Worm (Caenorhabditis elegans) whole organism, late embryonic: ENCODE results near the gene glb-29.

ENCODE experiments used
- C08G9.2 ChIP-seq: sonication (generic microtip); optimal IDR thresholded peaks from 2 replicates; lab custom pipeline; 2016; ENCODE audit warnings: mild to moderate bottlenecking, missing genetic modification characterization, moderate library complexity, missing compliant biosample characterization
- K02D7.2 ChIP-seq: sonication (generic microtip); optimal IDR thresholded peaks from 2 replicates; lab custom pipeline; 2017; ENCODE audit warnings: mild to moderate bottlenecking, missing genetic modification characterization, missing compliant biosample characterization
- ama-1 ChIP-seq: fragments of 150-350 bp; optimal IDR thresholded peaks from 2 replicates; lab custom pipeline; 2014
- ceh-18 ChIP-seq: sonication (generic microtip); optimal IDR thresholded peaks from 2 replicates; lab custom pipeline; 2016; ENCODE audit warnings: missing genetic modification characterization, missing compliant biosample characterization
- ceh-19 ChIP-seq: fragments of 200-800 bp; sonication (Bioruptor generic); optimal IDR thresholded peaks from 2 replicates; lab custom pipeline; 2018; ENCODE audit warnings: mild to moderate bottlenecking, missing genetic modification characterization, missing compliant biosample characterization
- ceh-2 ChIP-seq: sonication (generic microtip); optimal IDR thresholded peaks from 2 replicates; lab custom pipeline; 2016; ENCODE audit warnings: missing genotype, missing genetic modification characterization, missing compliant biosample characterization
- ceh-22 ChIP-seq: sonication (generic microtip); optimal IDR thresholded peaks from 2 replicates; lab custom pipeline; 2017; ENCODE audit warnings: missing biosample characterization, missing genetic modification characterization
- ceh-24 ChIP-seq: sonication (generic microtip); optimal IDR thresholded peaks from 2 replicates; lab custom pipeline; 2016; ENCODE audit warnings: mild to moderate bottlenecking, missing genetic modification characterization, missing compliant biosample characterization
- ceh-31 ChIP-seq: sonication (generic microtip); optimal IDR thresholded peaks from 2 replicates; lab custom pipeline; 2016; ENCODE audit warnings: missing genetic modification characterization, missing compliant biosample characterization
- ceh-34 ChIP-seq: sonication (generic microtip); optimal IDR thresholded peaks from 2 replicates; lab custom pipeline; 2016; ENCODE audit warnings: mild to moderate bottlenecking, missing genetic modification characterization, missing compliant biosample characterization
- ceh-48 ChIP-seq: sonication (generic microtip); optimal IDR thresholded peaks from 2 replicates; lab custom pipeline; 2016; ENCODE audit warnings: missing genetic modification characterization, inconsistent platforms, missing compliant biosample characterization
- ceh-6 ChIP-seq: fragments of 200-800 bp; sonication (Bioruptor generic); optimal IDR thresholded peaks from 2 replicates; lab custom pipeline; 2018; ENCODE audit warnings: mild to moderate bottlenecking, missing genetic modification characterization, missing compliant biosample characterization
- ceh-9 ChIP-seq: sonication (generic microtip); optimal IDR thresholded peaks from 2 replicates; lab custom pipeline; 2016; ENCODE audit warnings: mild to moderate bottlenecking, missing genetic modification characterization, inconsistent platforms, missing compliant biosample characterization
- elt-2 ChIP-seq: sonication (generic microtip); optimal IDR thresholded peaks from 2 replicates; lab custom pipeline; 2016; ENCODE audit warnings: missing genetic modification reagents, missing genetic modification characterization, missing compliant biosample characterization
- eyg-1 ChIP-seq: sonication (generic microtip); optimal IDR thresholded peaks from 2 replicates; lab custom pipeline; 2016; ENCODE audit warnings: missing genotype, missing genetic modification characterization, missing compliant biosample characterization
- fax-1 ChIP-seq: sonication (generic microtip); optimal IDR thresholded peaks from 2 replicates; lab custom pipeline; 2016; ENCODE audit warnings: missing genotype, missing genetic modification characterization, missing compliant biosample characterization
- fkh-10 ChIP-seq: fragments of 150-350 bp; optimal IDR thresholded peaks from 2 replicates; lab custom pipeline; 2014; ENCODE audit warnings: missing biosample characterization, missing genetic modification reagents, missing genetic modification characterization
- gmeb-2 ChIP-seq: sonication (generic microtip); optimal IDR thresholded peaks from 2 replicates; lab custom pipeline; 2016; ENCODE audit warnings: missing genetic modification characterization, inconsistent platforms, missing compliant biosample characterization
- hlh-13 ChIP-seq: fragments of 200-800 bp; sonication (Bioruptor generic); optimal IDR thresholded peaks from 2 replicates; lab custom pipeline; 2018; ENCODE audit warnings: mild to moderate bottlenecking, missing genetic modification characterization, missing compliant biosample characterization
- hlh-15 ChIP-seq: sonication (generic microtip); optimal IDR thresholded peaks from 2 replicates; lab custom pipeline; 2016; ENCODE audit warnings: missing genetic modification characterization, missing compliant biosample characterization
- hlh-30 ChIP-seq: sonication (generic microtip); optimal IDR thresholded peaks from 2 replicates; lab custom pipeline; 2017; ENCODE audit warnings: antibody characterized with exemption, missing genetic modification characterization, missing compliant biosample characterization; ENCODE audit not compliant: insufficient read depth
- hlh-6 ChIP-seq: sonication (generic microtip); optimal IDR thresholded peaks from 2 replicates; lab custom pipeline; 2016; ENCODE audit warnings: missing genotype, missing genetic modification characterization, missing compliant biosample characterization
- hlh-8 ChIP-seq: sonication (generic microtip); optimal IDR thresholded peaks from 2 replicates; lab custom pipeline; 2016; ENCODE audit warnings: missing genotype, missing genetic modification characterization, missing compliant biosample characterization
- lin-11 ChIP-seq: fragments of 200-800 bp; sonication (Bioruptor generic); optimal IDR thresholded peaks from 2 replicates; lab custom pipeline; 2018; ENCODE audit warnings: mild to moderate bottlenecking, missing genetic modification characterization, missing compliant biosample characterization
- mec-3 ChIP-seq: sonication (generic microtip); optimal IDR thresholded peaks from 2 replicates; lab custom pipeline; 2016; ENCODE audit warnings: borderline replicate concordance, missing genetic modification characterization, missing compliant biosample characterization
- nfya-1 ChIP-seq: sonication (generic microtip); optimal IDR thresholded peaks from 2 replicates; lab custom pipeline; 2017; ENCODE audit warnings: missing genetic modification characterization, mild to moderate bottlenecking, missing compliant biosample characterization, antibody characterized with exemption, moderate library complexity
- nhr-11 ChIP-seq: fragments of 150-350 bp; optimal IDR thresholded peaks from 2 replicates; lab custom pipeline; 2014; ENCODE audit warnings: missing biosample characterization, missing genetic modification characterization
- nhr-232 ChIP-seq: sonication (generic microtip); optimal IDR thresholded peaks from 2 replicates; lab custom pipeline; 2016; ENCODE audit warnings: missing genetic modification characterization, missing compliant biosample characterization
- npax-4 ChIP-seq: sonication (generic microtip); optimal IDR thresholded peaks from 2 replicates; lab custom pipeline; 2016; ENCODE audit warnings: missing genetic modification characterization, missing compliant biosample characterization
- odd-2 ChIP-seq: sonication (generic microtip); optimal IDR thresholded peaks from 2 replicates; lab custom pipeline; 2017; ENCODE audit warnings: antibody characterized with exemption, mild to moderate bottlenecking, missing genetic modification characterization, missing compliant biosample characterization
- pat-9 ChIP-seq: fragments of 200-800 bp; sonication (Bioruptor generic); optimal IDR thresholded peaks from 2 replicates; lab custom pipeline; 2018; ENCODE audit warnings: mild to moderate bottlenecking, missing genetic modification characterization, moderate library complexity, missing compliant biosample characterization
- pax-1 ChIP-seq: fragments of 150-350 bp; optimal IDR thresholded peaks from 2 replicates; lab custom pipeline; 2014; ENCODE audit warnings: missing biosample characterization, missing genetic modification characterization
- pha-2 ChIP-seq: sonication (generic microtip); optimal IDR thresholded peaks from 2 replicates; lab custom pipeline; 2017; ENCODE audit warnings: mild to moderate bottlenecking, missing genetic modification characterization, missing compliant biosample characterization
- pha-4 ChIP-seq: fragments of 150-350 bp; optimal IDR thresholded peaks from 2 replicates; lab custom pipeline; 2018; ENCODE audit warnings: missing biosample characterization, missing genetic modification reagents, missing genetic modification characterization
- pros-1 ChIP-seq: fragments of 150-350 bp; optimal IDR thresholded peaks from 2 replicates; lab custom pipeline; 2014; ENCODE audit warnings: missing biosample characterization, missing genetic modification reagents, missing genetic modification characterization
- ref-2 ChIP-seq: sonication (generic microtip); optimal IDR thresholded peaks from 2 replicates; lab custom pipeline; 2016; ENCODE audit warnings: missing genetic modification characterization, missing compliant biosample characterization
- sdc-2 ChIP-seq: sonication (generic microtip); optimal IDR thresholded peaks from 2 replicates; lab custom pipeline; 2016; ENCODE audit warnings: missing genotype, missing genetic modification characterization, missing compliant biosample characterization
- unc-3 ChIP-seq, 2 experiments: fragments of 200-800 bp in 1 of 2; sonication (Bioruptor generic) in 1 of 2; sonication (generic microtip) in 1 of 2; conservative IDR thresholded peaks in 1 of 2; optimal IDR thresholded peaks in 1 of 2; 2 replicates each; pipeline versions ENCODE4 v1.3.6 to Lab custom; 2016 to 2022; ENCODE audit warnings: missing compliant biosample characterization in 2 of 2, missing genetic modification characterization in 2 of 2, missing genetic modification reagents in 1 of 2
- unc-42 ChIP-seq: sonication (generic microtip); optimal IDR thresholded peaks from 2 replicates; lab custom pipeline; 2016; ENCODE audit warnings: missing genotype, missing genetic modification characterization, missing compliant biosample characterization
- unc-55 ChIP-seq: sonication (generic microtip); optimal IDR thresholded peaks from 2 replicates; lab custom pipeline; 2017; ENCODE audit warnings: missing biosample characterization, missing genetic modification reagents, missing genetic modification characterization
- unc-86 ChIP-seq: sonication (generic microtip); optimal IDR thresholded peaks from 2 replicates; lab custom pipeline; 2016; ENCODE audit warnings: missing genetic modification characterization, missing compliant biosample characterization

Gene glb-29

ce11 chrII:11977363-11977762, 31.5 kb upstream of the glb-29 start, which contains the start of gene Y17G7B.21:
Gene Y17G7B.21 (minus strand): TSS chrII:11977661.
- TF ChIP-seq ceh-24 (tag; lab: Kevin White, UChicago) (no peak), K02D7.2 (tag; lab: Kevin White, UChicago) (no peak), C08G9.2 (tag; lab: Kevin White, UChicago) (peak; percentile 33), ama-1 (lab: Kevin White, UChicago) (peak; percentile 73), hlh-6 (peak; percentile 23), fkh-10 (no peak)
- TF ChIP-seq, all 69 proteins: peak for 3

ce11 chrII:11978478-11978877, 30.4 kb upstream of the glb-29 start:
- TF ChIP-seq ceh-48 (tag; lab: Kevin White, UChicago), result no peak
- no peak for TF ChIP-seq pha-4
- no peak for TF ChIP-seq nfya-1 (tag; lab: Kevin White, UChicago)
- TF ChIP-seq unc-55 (GFP tag; lab: Kevin White, UChicago), result no peak
- no peak for TF ChIP-seq pros-1 (tag; lab: Kevin White, UChicago)
- no peak for TF ChIP-seq npax-4 (tag; lab: Kevin White, UChicago)
- no peak for TF ChIP-seq pat-9 (tag; lab: Kevin White, UChicago)
- TF ChIP-seq ceh-19 (GFP tag; lab: Kevin White, UChicago), result no peak
- no peak for TF ChIP-seq odd-2 (tag; lab: Kevin White, UChicago)
- no peak for TF ChIP-seq ref-2 (tag; lab: Kevin White, UChicago)
- TF ChIP-seq nhr-11 (tag; lab: Kevin White, UChicago), result no peak
- no peak for TF ChIP-seq nhr-232
- TF ChIP-seq ceh-9 (tag; lab: Kevin White, UChicago), result no peak
- no peak for TF ChIP-seq ceh-34
- TF ChIP-seq ceh-22 (tag; lab: Kevin White, UChicago), result no peak
- no peak for TF ChIP-seq unc-3 (GFP tag; conservative IDR thresholded peaks at IDR 0.05; lab: Robert Waterston, UW)
- TF ChIP-seq unc-3 (tag; optimal IDR thresholded peaks at IDR 0.05; lab: Kevin White, UChicago), result no peak

ce11 chrII:11978920-11979319, 30.0 kb upstream of the glb-29 start:
- TF ChIP-seq pat-9 (tag; lab: Kevin White, UChicago), result no peak
- no peak for TF ChIP-seq ceh-2 (tag; lab: Kevin White, UChicago)
- no peak for TF ChIP-seq nhr-11 (tag; lab: Kevin White, UChicago)
- TF ChIP-seq mec-3 (tag; lab: Kevin White, UChicago), result no peak
- no peak for TF ChIP-seq pros-1 (tag; lab: Kevin White, UChicago)
- TF ChIP-seq unc-3 (GFP tag; conservative IDR thresholded peaks at IDR 0.05; lab: Robert Waterston, UW), result no peak
- TF ChIP-seq unc-3 (tag; optimal IDR thresholded peaks at IDR 0.05; lab: Kevin White, UChicago), result no peak
- TF ChIP-seq eyg-1 (tag; lab: Kevin White, UChicago), result no peak
- TF ChIP-seq hlh-30, result no peak
- TF ChIP-seq sdc-2 (tag; lab: Kevin White, UChicago), result no peak

ce11 chrII:11979449-11980095, 29.3 kb upstream of the glb-29 start, which contains the start of the genes ash-2 and Y17G7B.20:
Gene ash-2 (plus strand): TSS chrII:11979838.
Gene Y17G7B.20 (minus strand): TSS chrII:11979844.
- TF ChIP-seq unc-3 (GFP tag; conservative IDR thresholded peaks at IDR 0.05; lab: Robert Waterston, UW) (no peak), unc-3 (tag; optimal IDR thresholded peaks at IDR 0.05; lab: Kevin White, UChicago) (peak; percentile 41), ceh-2 (tag; lab: Kevin White, UChicago) (peak; percentile 14), ama-1 (lab: Kevin White, UChicago) (peak; percentile 45), lin-11 (tag; lab: Kevin White, UChicago) (no peak), nfya-1 (tag; lab: Kevin White, UChicago) (peak; percentile 0), fkh-10 (no peak)

ce11 chrII:11980110-11980509, 28.8 kb upstream of the glb-29 start:
- TF ChIP-seq ceh-9 (tag; lab: Kevin White, UChicago), result no peak
- TF ChIP-seq hlh-8 (tag; lab: Kevin White, UChicago), result peak; percentile 25
- peak; percentile 70 for TF ChIP-seq elt-2 (tag; lab: Kevin White, UChicago)
- no peak for TF ChIP-seq ceh-6 (GFP tag; lab: Kevin White, UChicago)
- TF ChIP-seq ceh-31 (tag; lab: Kevin White, UChicago), result peak; percentile 83
- peak; percentile 1 for TF ChIP-seq ceh-18 (tag; lab: Kevin White, UChicago)
- TF ChIP-seq hlh-13, result no peak
- peak; percentile 21 for TF ChIP-seq eyg-1 (tag; lab: Kevin White, UChicago)
- TF ChIP-seq hlh-15, result peak; percentile 44
- no peak for TF ChIP-seq pha-2 (tag; lab: Kevin White, UChicago)
- peak; percentile 19 for TF ChIP-seq unc-86
- TF ChIP-seq fax-1 (tag; lab: Kevin White, UChicago), result peak; percentile 47
- peak; percentile 7 for TF ChIP-seq gmeb-2
- TF ChIP-seq unc-42 (tag; lab: Kevin White, UChicago), result peak; percentile 92
- no peak for TF ChIP-seq ref-2 (tag; lab: Kevin White, UChicago)
- TF ChIP-seq odd-2 (tag; lab: Kevin White, UChicago), result no peak
- peak; percentile 1 for TF ChIP-seq lin-11 (tag; lab: Kevin White, UChicago)
- TF ChIP-seq pax-1, result peak; percentile 26
- TF ChIP-seq K02D7.2 (tag; lab: Kevin White, UChicago), result peak; percentile 19
- TF ChIP-seq ceh-19 (GFP tag; lab: Kevin White, UChicago), result peak; percentile 13
- TF ChIP-seq nfya-1 (tag; lab: Kevin White, UChicago), result peak; percentile 60
